Fruit fly (Drosophila melanogaster) whole organism, embryonic: ENCODE data around the gene Rpp14a.

Experiments
- Atf-2 ChIP-seq: fragments of 200-800 bp; sonication (Bioruptor generic); optimal IDR thresholded peaks from 2 replicates; lab custom pipeline; 2016; ENCODE audit warnings: missing biosample characterization, missing genetic modification characterization
- Atf6 ChIP-seq: fragments of 200-800 bp; sonication (Bioruptor generic); IDR thresholded peaks from 2 replicates; pipeline ENCODE4 v1.3.6; 2022; ENCODE audit warnings: missing biosample characterization, missing genetic modification characterization
- Blimp-1 ChIP-seq: fragments of 200-800 bp; sonication (Bioruptor generic); optimal IDR thresholded peaks from 3 replicates; lab custom pipeline; 2018; ENCODE audit warnings: missing biosample characterization, missing genetic modification characterization, mild to moderate bottlenecking, moderate library complexity, missing genetic modification reagents
- CG10462 ChIP-seq: fragments of 200-800 bp; sonication (Bioruptor generic); optimal IDR thresholded peaks from 2 replicates; lab custom pipeline; 2016; ENCODE audit warnings: missing biosample characterization, missing genetic modification characterization
- CG10959 ChIP-seq: fragments of 200-800 bp; sonication (Bioruptor generic); IDR thresholded peaks from 2 replicates; pipeline ENCODE4 v1.3.6; 2022; ENCODE audit warnings: missing biosample characterization, missing genetic modification characterization
- CG12219 ChIP-seq: fragments of 200-800 bp; sonication (Bioruptor generic); optimal IDR thresholded peaks from 3 replicates; lab custom pipeline; 2018; ENCODE audit warnings: missing biosample characterization, mild to moderate bottlenecking, missing genetic modification characterization
- CG12769 ChIP-seq: fragments of 200-800 bp; sonication (Bioruptor generic); optimal IDR thresholded peaks from 2 replicates; lab custom pipeline; 2019; ENCODE audit warnings: missing biosample characterization, mild to moderate bottlenecking, missing genetic modification characterization, moderate library complexity
- CG13287 ChIP-seq: fragments of 200-800 bp; sonication (Bioruptor generic); IDR thresholded peaks from 2 replicates; pipeline ENCODE4 v1.3.6; 2022; ENCODE audit warnings: missing biosample characterization, missing genetic modification characterization; ENCODE audit not compliant: partially characterized antibody
- CG13296 ChIP-seq: fragments of 200-800 bp; sonication (Bioruptor generic); optimal IDR thresholded peaks from 3 replicates; lab custom pipeline; 2018; ENCODE audit warnings: missing biosample characterization, mild to moderate bottlenecking, missing genetic modification characterization
- CG15514 ChIP-seq: fragments of 200-800 bp; sonication (Bioruptor generic); optimal IDR thresholded peaks from 3 replicates; lab custom pipeline; 2017; ENCODE audit warnings: missing biosample characterization, missing genetic modification characterization, mild to moderate bottlenecking, moderate library complexity, missing genetic modification reagents
- CG15696 ChIP-seq: fragments of 200-800 bp; sonication (Bioruptor generic); optimal IDR thresholded peaks from 2 replicates; lab custom pipeline; 2019; ENCODE audit warnings: missing biosample characterization, mild to moderate bottlenecking, missing genetic modification characterization, moderate library complexity
- CG18262 ChIP-seq: fragments of 200-800 bp; optimal IDR thresholded peaks from 3 replicates; lab custom pipeline; 2019; ENCODE audit warnings: missing biosample characterization, mild to moderate bottlenecking, missing genetic modification characterization, moderate library complexity
- CG2116 ChIP-seq: fragments of 200-800 bp; sonication (Bioruptor generic); optimal IDR thresholded peaks from 3 replicates; lab custom pipeline; 2018; ENCODE audit warnings: missing biosample characterization, mild to moderate bottlenecking, missing genetic modification characterization
- CG30020 ChIP-seq: fragments of 200-800 bp; optimal IDR thresholded peaks from 2 replicates; lab custom pipeline; 2019; ENCODE audit warnings: missing biosample characterization, mild to moderate bottlenecking, missing genetic modification characterization, moderate library complexity
- CG3065 ChIP-seq: fragments of 200-800 bp; sonication (Bioruptor generic); optimal IDR thresholded peaks from 2 replicates; lab custom pipeline; 2016; ENCODE audit warnings: missing biosample characterization, missing genetic modification characterization
- CG4282 ChIP-seq: fragments of 200-800 bp; sonication (Bioruptor generic); optimal IDR thresholded peaks from 2 replicates; lab custom pipeline; 2016; ENCODE audit warnings: missing biosample characterization, missing genetic modification characterization
- CG6654 ChIP-seq: fragments of 200-800 bp; sonication (Bioruptor generic); optimal IDR thresholded peaks from 2 replicates; lab custom pipeline; 2017; ENCODE audit warnings: missing biosample characterization, mild to moderate bottlenecking, missing genetic modification characterization
- CG7928 ChIP-seq: fragments of 200-800 bp; sonication (Bioruptor generic); optimal IDR thresholded peaks from 2 replicates; lab custom pipeline; 2017; ENCODE audit warnings: missing biosample characterization, mild to moderate bottlenecking, missing genetic modification characterization
- CG8944 ChIP-seq: fragments of 200-800 bp; sonication (Bioruptor generic); optimal IDR thresholded peaks from 3 replicates; lab custom pipeline; 2016; ENCODE audit warnings: missing biosample characterization, missing genetic modification characterization
- CG9876 ChIP-seq: fragments of 200-800 bp; sonication (Bioruptor generic); optimal IDR thresholded peaks from 2 replicates; lab custom pipeline; 2016; ENCODE audit warnings: missing biosample characterization, missing genetic modification characterization
- CkIIα-i1 ChIP-seq: fragments of 200-800 bp; sonication (Bioruptor generic); IDR thresholded peaks from 2 replicates; pipeline ENCODE4 v1.3.6; 2022; ENCODE audit warnings: missing biosample characterization, missing genetic modification characterization
- D19A ChIP-seq: fragments of 200-800 bp; optimal IDR thresholded peaks from 3 replicates; lab custom pipeline; 2019; ENCODE audit warnings: missing biosample characterization, mild to moderate bottlenecking, missing genetic modification characterization, moderate library complexity
- Dad ChIP-seq: fragments of 200-800 bp; sonication (Bioruptor generic); optimal IDR thresholded peaks from 3 replicates; lab custom pipeline; 2016; ENCODE audit warnings: missing biosample characterization, missing genetic modification characterization
- Hey ChIP-seq: fragments of 200-800 bp; sonication (Bioruptor generic); optimal IDR thresholded peaks from 3 replicates; lab custom pipeline; 2018; ENCODE audit warnings: missing biosample characterization, mild to moderate bottlenecking, missing genetic modification characterization
- Hsf ChIP-seq: fragments of 200-800 bp; sonication (Bioruptor generic); optimal IDR thresholded peaks from 3 replicates; lab custom pipeline; 2016; ENCODE audit warnings: missing biosample characterization, missing genetic modification characterization
- MESR4 ChIP-seq: fragments of 200-800 bp; sonication (Bioruptor generic); optimal IDR thresholded peaks from 2 replicates; lab custom pipeline; 2018; ENCODE audit warnings: missing biosample characterization, mild to moderate bottlenecking, missing genetic modification characterization, moderate library complexity
- MTF-1 ChIP-seq: fragments of 200-800 bp; sonication (Bioruptor generic); optimal IDR thresholded peaks from 2 replicates; lab custom pipeline; 2018; ENCODE audit warnings: missing biosample characterization, mild to moderate bottlenecking, missing genetic modification characterization, borderline replicate concordance
- Meics ChIP-seq: fragments of 200-800 bp; sonication (Bioruptor generic); optimal IDR thresholded peaks from 2 replicates; lab custom pipeline; 2017; ENCODE audit warnings: missing biosample characterization, mild to moderate bottlenecking, missing genetic modification characterization
- NC2β ChIP-seq: fragments of 200-800 bp; sonication (Bioruptor generic); optimal IDR thresholded peaks from 2 replicates; lab custom pipeline; 2016; ENCODE audit warnings: missing biosample characterization, missing genetic modification characterization
- NfI ChIP-seq: fragments of 200-800 bp; sonication (Bioruptor generic); optimal IDR thresholded peaks from 3 replicates; lab custom pipeline; 2018; ENCODE audit warnings: missing biosample characterization, mild to moderate bottlenecking, missing genetic modification characterization, moderate library complexity
- Optix ChIP-seq: fragments of 200-800 bp; sonication (Bioruptor generic); IDR thresholded peaks from 3 replicates; pipeline ENCODE4 v1.3.6; 2022; ENCODE audit warnings: missing biosample characterization, missing genetic modification characterization
- Rx ChIP-seq: fragments of 200-800 bp; sonication (Bioruptor generic); IDR thresholded peaks from 2 replicates; pipeline ENCODE4 v1.3.6; 2022; ENCODE audit warnings: missing biosample characterization, missing genetic modification characterization
- Sin3A ChIP-seq: fragments of >200 bp; optimal IDR thresholded peaks from 2 replicates; lab custom pipeline; 2018
- TFAM ChIP-seq: fragments of 200-800 bp; sonication (Bioruptor generic); optimal IDR thresholded peaks from 2 replicates; lab custom pipeline; 2017; ENCODE audit warnings: missing biosample characterization, missing genetic modification characterization, inconsistent platforms
- chinmo ChIP-seq: fragments of 200-800 bp; sonication (Bioruptor generic); IDR thresholded peaks from 4 replicates; pipeline ENCODE4 v1.3.6; 2022; ENCODE audit warnings: missing biosample characterization, missing genetic modification characterization; ENCODE audit not compliant: partially characterized antibody
- ci ChIP-seq: fragments of 200-800 bp; sonication (Bioruptor generic); IDR thresholded peaks from 3 replicates; pipeline ENCODE4 v1.3.6; 2022; ENCODE audit warnings: missing biosample characterization, missing genetic modification characterization
- da ChIP-seq: fragments of 200-800 bp; sonication (Bioruptor generic); optimal IDR thresholded peaks from 2 replicates; lab custom pipeline; 2016; ENCODE audit warnings: missing biosample characterization, missing genetic modification characterization
- emc ChIP-seq: fragments of 200-800 bp; sonication (Bioruptor generic); optimal IDR thresholded peaks from 2 replicates; lab custom pipeline; 2016; ENCODE audit warnings: missing biosample characterization, missing genetic modification characterization
- en ChIP-seq: fragments of 200-800 bp; sonication (Bioruptor generic); optimal IDR thresholded peaks from 2 replicates; lab custom pipeline; 2016; ENCODE audit warnings: missing biosample characterization, missing genetic modification characterization
- fd3F ChIP-seq: fragments of 200-800 bp; sonication (Bioruptor generic); optimal IDR thresholded peaks from 2 replicates; lab custom pipeline; 2018; ENCODE audit warnings: missing biosample characterization, mild to moderate bottlenecking, missing genetic modification characterization, moderate library complexity
- gem ChIP-seq: fragments of 200-800 bp; sonication (Bioruptor generic); optimal IDR thresholded peaks from 2 replicates; lab custom pipeline; 2019; ENCODE audit warnings: missing biosample characterization, mild to moderate bottlenecking, missing genetic modification characterization, moderate library complexity
- grn ChIP-seq: fragments of 200-800 bp; sonication (Bioruptor generic); optimal IDR thresholded peaks from 3 replicates; lab custom pipeline; 2017; ENCODE audit warnings: missing biosample characterization, missing genetic modification characterization
- gsb ChIP-seq: fragments of 200-800 bp; sonication (Bioruptor generic); IDR thresholded peaks from 2 replicates; pipeline ENCODE4 v1.3.6; 2022; ENCODE audit warnings: missing biosample characterization, missing genetic modification characterization
- gt ChIP-seq: fragments of 200-800 bp; sonication (Bioruptor generic); IDR thresholded peaks from 2 replicates; pipeline ENCODE4 v1.3.6; 2022; ENCODE audit warnings: missing biosample characterization, missing genetic modification characterization
- inv ChIP-seq: fragments of 200-800 bp; sonication (Bioruptor generic); IDR thresholded peaks from 2 replicates; pipeline ENCODE4 v1.3.6; 2022; ENCODE audit warnings: missing biosample characterization, missing genetic modification characterization; ENCODE audit not compliant: partially characterized antibody
- ken ChIP-seq: fragments of 200-800 bp; sonication (Bioruptor generic); IDR thresholded peaks from 3 replicates; pipeline ENCODE4 v1.3.6; 2022; ENCODE audit warnings: missing biosample characterization, missing genetic modification characterization
- mirr ChIP-seq: fragments of 200-800 bp; sonication (Bioruptor generic); optimal IDR thresholded peaks from 3 replicates; lab custom pipeline; 2018; ENCODE audit warnings: missing biosample characterization, mild to moderate bottlenecking, missing genetic modification characterization
- mld ChIP-seq: fragments of 200-800 bp; sonication (Bioruptor generic); IDR thresholded peaks from 3 replicates; pipeline ENCODE4 v1.3.6; 2022; ENCODE audit warnings: missing biosample characterization, missing genetic modification characterization; ENCODE audit not compliant: partially characterized antibody
- nmo ChIP-seq: fragments of 200-800 bp; sonication (Bioruptor generic); optimal IDR thresholded peaks from 2 replicates; lab custom pipeline; 2018; ENCODE audit warnings: missing biosample characterization, mild to moderate bottlenecking, missing genetic modification characterization, moderate library complexity
- pros ChIP-seq: fragments of 200-800 bp; sonication (Bioruptor generic); optimal IDR thresholded peaks from 3 replicates; lab custom pipeline; 2019; ENCODE audit warnings: missing biosample characterization, mild to moderate bottlenecking, missing genetic modification characterization, moderate library complexity
- unc-4 ChIP-seq: fragments of 200-800 bp; sonication (Bioruptor generic); IDR thresholded peaks from 2 replicates; pipeline ENCODE4 v1.3.6; 2022; ENCODE audit warnings: missing biosample characterization, missing genetic modification characterization; ENCODE audit not compliant: partially characterized antibody
- wdn ChIP-seq: fragments of 200-800 bp; sonication (Bioruptor generic); IDR thresholded peaks from 2 replicates; pipeline ENCODE4 v1.3.6; 2022; ENCODE audit warnings: missing biosample characterization, missing genetic modification characterization

The Rpp14a gene

dm6 chr3R:30036609-30037008 is 20.1 kb upstream of the Rpp14a start, which contains the start of gene ZIPIC (continued):
- TF ChIP-seq CG15514 (peak; percentile 99), da (no peak), gsb (no peak), CG2116 (GFP tag; lab: Kevin White, UChicago) (peak; percentile 46), CkIIα-i1 (no peak), Blimp-1 (GFP tag; lab: Kevin White, UChicago) (no peak), CG18262 (tag; lab: Kevin White, UChicago) (no peak), Meics (GFP tag; lab: Kevin White, UChicago) (no peak), NfI (no peak), chinmo (GFP tag; lab: Robert Waterston, UW) (peak; percentile 44; the same call in 1 of the 4 replicates), CG8944 (no peak), TFAM (GFP tag; lab: Kevin White, UChicago) (no peak), Hey (no peak), MESR4 (peak; percentile 75), CG12769 (tag; lab: Kevin White, UChicago) (no peak), Optix (GFP tag; lab: Robert Waterston, UW) (no peak), Hsf (GFP tag; lab: Kevin White, UChicago) (no peak), gem (tag; lab: Kevin White, UChicago) (no peak), CG10959 (GFP tag; lab: Robert Waterston, UW) (no peak), CG6654 (GFP tag; lab: Kevin White, UChicago) (no peak), D19A (no peak), wdn (GFP tag; lab: Robert Waterston, UW) (no peak), fd3F (GFP tag; lab: Kevin White, UChicago) (no peak), CG10462 (GFP tag; lab: Kevin White, UChicago) (no peak), NC2β (GFP tag; lab: Kevin White, UChicago) (no peak), Rx (GFP tag; lab: Robert Waterston, UW) (no peak), en (GFP tag; lab: Kevin White, UChicago) (no peak), MTF-1 (no peak), CG7928 (GFP tag; lab: Kevin White, UChicago) (no peak), Atf6 (GFP tag; lab: Robert Waterston, UW) (no peak), CG12219 (GFP tag; lab: Kevin White, UChicago) (no peak), emc (GFP tag; lab: Kevin White, UChicago) (no peak), CG3065 (no peak), Atf-2 (GFP tag; lab: Kevin White, UChicago) (no peak), pros (no peak), nmo (no peak), grn (GFP tag; lab: Kevin White, UChicago) (no peak), CG13296 (GFP tag; lab: Kevin White, UChicago) (no peak), CG9876 (no peak), mirr (GFP tag; lab: Kevin White, UChicago) (no peak), Sin3A (lab: Kevin White, UChicago) (peak; percentile 56), CG30020 (tag; lab: Kevin White, UChicago) (no peak), inv (GFP tag; lab: Robert Waterston, UW) (peak; percentile 27), ci (GFP tag; lab: Robert Waterston, UW) (0 out of 3 replicates have a peak, but pooled peaks have one; percentile 6), CG15696 (no peak), ken (GFP tag; lab: Robert Waterston, UW) (no peak), CG13287 (GFP tag; lab: Robert Waterston, UW) (peak; percentile 74), CG4282 (GFP tag; lab: Kevin White, UChicago) (no peak), gt (GFP tag; lab: Robert Waterston, UW) (no peak), Dad (GFP tag; lab: Kevin White, UChicago) (no peak), unc-4 (peak; percentile 58), mld (GFP tag; lab: Robert Waterston, UW) (no peak)
